Fruit fly (Drosophila melanogaster) whole organism, adult: ENCODE results near the gene CG3534.

Source experiments
- CG11617 ChIP-seq: fragments of 200-800 bp; sonication (Bioruptor generic); optimal IDR thresholded peaks from 2 replicates; lab custom pipeline; 2017; ENCODE audit warnings: mild to moderate bottlenecking, missing biosample characterization, missing genetic modification reagents, missing genetic modification characterization
- CG12768 ChIP-seq: fragments of 200-800 bp; sonication (Bioruptor generic); optimal IDR thresholded peaks from 2 replicates; lab custom pipeline; 2017; ENCODE audit warnings: missing biosample characterization, missing genetic modification characterization, mild to moderate bottlenecking, moderate library complexity, missing genetic modification reagents
- CG14711 ChIP-seq: fragments of 200-800 bp; sonication (Bioruptor generic); optimal IDR thresholded peaks from 2 replicates; lab custom pipeline; 2018; ENCODE audit warnings: missing biosample characterization, mild to moderate bottlenecking, missing genetic modification characterization, moderate library complexity
- CG1620 ChIP-seq: fragments of 200-800 bp; sonication (Bioruptor generic); optimal IDR thresholded peaks from 2 replicates; lab custom pipeline; 2016; ENCODE audit warnings: missing biosample characterization, missing genetic modification characterization
- CG33017 ChIP-seq: fragments of 200-800 bp; sonication (Bioruptor generic); optimal IDR thresholded peaks from 2 replicates; lab custom pipeline; 2018; ENCODE audit warnings: missing biosample characterization, mild to moderate bottlenecking, missing genetic modification characterization, moderate library complexity
- CG5204 ChIP-seq: fragments of 200-800 bp; sonication (Bioruptor generic); optimal IDR thresholded peaks from 2 replicates; lab custom pipeline; 2016; ENCODE audit warnings: missing biosample characterization, missing genetic modification characterization
- CG7045 ChIP-seq: fragments of 200-800 bp; sonication (Bioruptor generic); optimal IDR thresholded peaks from 2 replicates; lab custom pipeline; 2017; ENCODE audit warnings: missing biosample characterization, mild to moderate bottlenecking, missing genetic modification characterization
- Clk ChIP-seq: fragments of 200-800 bp; sonication (Bioruptor generic); optimal IDR thresholded peaks from 2 replicates; lab custom pipeline; 2017; ENCODE audit warnings: missing biosample characterization, missing genetic modification characterization
- Crg-1 ChIP-seq: fragments of 200-800 bp; sonication (Bioruptor generic); optimal IDR thresholded peaks from 2 replicates; lab custom pipeline; 2016; ENCODE audit warnings: missing biosample characterization, missing genetic modification characterization
- Hr96 ChIP-seq: fragments of 200-800 bp; sonication (Bioruptor generic); optimal IDR thresholded peaks from 2 replicates; lab custom pipeline; 2016; ENCODE audit warnings: missing biosample characterization, missing genetic modification characterization
- Mnt ChIP-seq: fragments of 200-800 bp; sonication (Bioruptor generic); optimal IDR thresholded peaks from 2 replicates; lab custom pipeline; 2016; ENCODE audit warnings: missing biosample characterization, mild to moderate bottlenecking, missing genetic modification characterization
- bab1 ChIP-seq: fragments of 200-800 bp; sonication (Bioruptor generic); optimal IDR thresholded peaks from 3 replicates; lab custom pipeline; 2019; ENCODE audit warnings: missing biosample characterization, mild to moderate bottlenecking, missing genetic modification characterization, moderate library complexity
- kay ChIP-seq: fragments of 200-800 bp; sonication (Bioruptor generic); peaks from one replicate; lab custom pipeline; 2016; ENCODE audit warnings: missing biosample characterization, missing genetic modification characterization, borderline replicate concordance
- ovo ChIP-seq: fragments of 200-800 bp; sonication (Bioruptor generic); optimal IDR thresholded peaks from 2 replicates; lab custom pipeline; 2016; ENCODE audit warnings: missing biosample characterization, missing genetic modification characterization
- pad ChIP-seq: fragments of 200-800 bp; sonication (Bioruptor generic); optimal IDR thresholded peaks from 3 replicates; lab custom pipeline; 2017; ENCODE audit warnings: missing biosample characterization, missing genetic modification characterization, mild to moderate bottlenecking, moderate library complexity, missing genetic modification reagents
- tj ChIP-seq: fragments of 200-800 bp; sonication (Bioruptor generic); optimal IDR thresholded peaks from 3 replicates; lab custom pipeline; 2017; ENCODE audit warnings: missing biosample characterization, mild to moderate bottlenecking, missing genetic modification characterization, moderate library complexity
- toe ChIP-seq: fragments of 200-800 bp; sonication (Bioruptor generic); optimal IDR thresholded peaks from 2 replicates; lab custom pipeline; 2016; ENCODE audit warnings: missing biosample characterization, missing genetic modification characterization

CG3534 gene

DNA sequence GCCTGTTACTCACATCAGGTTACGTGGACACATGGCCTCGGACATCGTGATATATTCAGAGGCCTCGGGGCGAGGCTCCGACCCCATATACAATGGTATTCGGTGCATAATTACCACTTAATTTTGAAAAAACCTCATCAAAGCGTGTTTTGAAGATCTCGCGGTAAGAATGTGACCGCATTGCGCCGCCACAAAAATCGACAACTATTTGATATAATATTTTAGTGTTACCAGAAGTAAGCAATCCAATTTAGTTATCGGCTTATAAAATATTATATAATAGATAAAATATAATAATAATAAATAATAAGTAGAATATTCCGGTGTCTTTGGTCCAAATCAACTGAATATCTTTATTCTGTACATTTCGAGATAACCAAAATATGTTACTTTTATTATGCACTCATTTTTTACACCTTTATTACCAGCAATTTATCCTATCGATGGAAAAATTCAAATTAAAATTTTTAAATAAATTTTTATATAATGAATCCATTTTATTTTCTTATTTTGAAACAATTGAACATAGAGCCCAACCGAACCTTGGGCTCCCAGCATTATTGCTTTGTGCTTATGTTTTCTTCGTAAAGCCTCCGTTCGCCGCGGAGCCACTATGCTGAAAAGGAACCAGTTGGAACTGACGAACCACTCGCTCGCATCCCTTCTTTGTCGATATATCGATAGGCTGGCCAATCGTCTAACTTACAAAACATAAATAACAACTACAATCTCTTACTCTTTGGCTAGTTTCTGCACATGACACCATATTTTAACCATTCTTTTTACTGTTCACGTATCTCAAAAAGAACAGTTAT is 44.0 kb downstream of the CG3534 start, which contains the start of the genes CG18213 and Trm7-32:
Gene CG18213, minus strand, starts transcription at position 211 of the 815 bp plus-strand sequence.
Gene Trm7-32, plus strand, starts transcription at position 690 of the 815 bp plus-strand sequence.
- TF ChIP-seq toe (GFP tag; lab: Kevin White, UChicago) (peak; percentile 19), tj (GFP tag; lab: Kevin White, UChicago) (peak; percentile 2), CG12768 (GFP tag; lab: Kevin White, UChicago) (no peak), bab1 (GFP tag; lab: Kevin White, UChicago) (peak; percentile 2), ovo (no peak), CG14711 (tag; lab: Kevin White, UChicago) (no peak), Mnt (GFP tag; lab: Kevin White, UChicago) (peak; percentile 48), CG7045 (no peak), pad (GFP tag; lab: Kevin White, UChicago) (no peak)

- TF ChIP-seq CG5204 (GFP tag; lab: Kevin White, UChicago): peak; percentile 50
- TF ChIP-seq Clk (GFP tag; lab: Kevin White, UChicago): no peak
- TF ChIP-seq Mnt (GFP tag; lab: Kevin White, UChicago): peak; percentile 17
- TF ChIP-seq CG33017 (tag; lab: Kevin White, UChicago): no peak
- TF ChIP-seq bab1 (GFP tag; lab: Kevin White, UChicago): no peak
- peak; percentile 41 for TF ChIP-seq CG1620 (GFP tag; lab: Kevin White, UChicago)
- peak; percentile 38 for TF ChIP-seq CG11617
- TF ChIP-seq Hr96 (GFP tag; lab: Kevin White, UChicago): no peak
- TF ChIP-seq tj (GFP tag; lab: Kevin White, UChicago): peak; percentile 95
- TF ChIP-seq Crg-1 (GFP tag; lab: Kevin White, UChicago): peak; percentile 11
- peak; percentile 2 for TF ChIP-seq CG14711 (tag; lab: Kevin White, UChicago)
- TF ChIP-seq pad (GFP tag; lab: Kevin White, UChicago): peak; percentile 31
- peak; percentile 38 for TF ChIP-seq kay (GFP tag; lab: Kevin White, UChicago)
These were observed 46.8 kb downstream of the CG3534 start, which contains the start of the genes bdwf and Patr-1 for dm6 chr3R:17042838-17043569. Gene bdwf (minus strand): TSS chr3R:17043136. Gene Patr-1 (plus strand): TSS chr3R:17043564.

- TF ChIP-seq Crg-1 (GFP tag; lab: Kevin White, UChicago): no peak
- TF ChIP-seq CG33017 (tag; lab: Kevin White, UChicago): no peak
- no peak for TF ChIP-seq ovo
These were observed 47.3 kb downstream of the CG3534 start for dm6 chr3R:17043570-17043923.

DNA sequence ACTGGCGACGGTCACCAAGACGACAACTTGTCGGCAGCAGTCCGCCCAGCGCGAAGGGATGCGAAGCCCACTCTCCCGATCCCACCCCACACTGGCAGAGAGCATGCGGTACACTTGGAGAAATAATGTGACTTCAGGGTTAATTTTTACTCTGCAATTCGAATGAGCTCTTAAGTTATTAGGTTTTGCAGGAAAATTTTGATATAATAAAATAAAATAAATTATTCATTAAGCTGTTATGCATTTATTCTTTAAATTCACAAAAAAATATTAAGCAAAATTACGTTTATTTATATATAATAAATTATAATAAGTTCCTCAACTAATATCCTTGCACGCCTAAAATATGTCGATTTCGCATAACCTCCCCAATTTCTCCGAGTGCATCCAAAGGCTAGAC is 52.6 kb downstream of the CG3534 start:
- TF ChIP-seq Mnt (GFP tag; lab: Kevin White, UChicago): no peak
- TF ChIP-seq tj (GFP tag; lab: Kevin White, UChicago): no peak
- no peak for TF ChIP-seq CG5204 (GFP tag; lab: Kevin White, UChicago)
- no peak for TF ChIP-seq CG12768 (GFP tag; lab: Kevin White, UChicago)
- TF ChIP-seq pad (GFP tag; lab: Kevin White, UChicago): no peak
